Worm (Caenorhabditis elegans): ENCODE data around the gene icd-1.

The icd-1 gene

DNA sequence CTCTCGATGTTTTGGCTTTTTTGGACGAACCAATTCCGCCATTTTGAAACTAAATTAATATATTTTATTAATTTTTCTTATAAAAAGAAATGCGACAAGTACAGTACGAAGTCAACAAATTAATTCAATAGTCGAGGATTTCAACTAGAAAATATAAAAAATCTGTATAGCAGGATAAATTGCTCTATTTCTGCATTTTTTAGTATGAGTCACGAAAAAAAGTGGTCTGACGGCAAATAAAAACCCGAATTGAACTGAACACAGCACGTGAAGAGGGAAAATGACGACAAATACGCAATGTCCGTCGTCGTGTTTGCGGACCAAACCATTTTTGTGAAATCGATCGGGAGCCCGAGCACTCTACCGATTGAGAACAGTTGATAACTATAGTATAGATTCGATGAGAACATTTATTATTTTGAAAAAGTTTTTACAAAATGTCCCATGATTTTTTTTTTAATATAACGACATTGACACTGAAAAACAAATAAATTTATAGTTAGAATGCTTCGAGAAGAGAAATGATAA, 20.9 kb upstream of the icd-1 start, which contains the start of gene epg-5 (continued):
- TF ChIP-seq unc-30 (tag; optimal IDR thresholded peaks at IDR 0.05) (no peak), C34B4.2 (tag; optimal IDR thresholded peaks at IDR 0.05) (no peak), sptf-1 (tag; optimal IDR thresholded peaks at IDR 0.05) (no peak), ces-1 (GFP tag; optimal IDR thresholded peaks at IDR 0.05) (no peak), lin-35 (GFP tag; optimal IDR thresholded peaks at IDR 0.05) (peak; percentile 57 to 60), elt-3 (tag; optimal IDR thresholded peaks at IDR 0.05) (no peak), rnt-1 (tag; optimal IDR thresholded peaks at IDR 0.05) (peak; percentile 31), C16A3.4 (tag; optimal IDR thresholded peaks at IDR 0.05) (peak; percentile 6), snpc-4 (tag; optimal IDR thresholded peaks at IDR 0.05) (no peak), nhr-11 (tag; optimal IDR thresholded peaks at IDR 0.05) (no peak), isw-1 (GFP tag; IDR thresholded peaks at IDR 0.05) (no peak), dpl-1 (GFP tag; optimal IDR thresholded peaks at IDR 0.05) (peak in 2 of 3 experiments; percentile 46 to 54), snu-23 (GFP tag; optimal IDR thresholded peaks at IDR 0.05) (peak; percentile 49), skn-1 (tag; optimal IDR thresholded peaks at IDR 0.05) (no peak), ceh-82 (tag; optimal IDR thresholded peaks at IDR 0.05) (peak in 1 of 3 experiments; percentile 14), fkh-10 (GFP tag; optimal IDR thresholded peaks at IDR 0.05) (no peak), C04F5.9 (tag; optimal IDR thresholded peaks at IDR 0.05) (no peak), efl-1 (optimal IDR thresholded peaks at IDR 0.05) (peak; percentile 42 to 54), efl-1 (GFP tag; optimal IDR thresholded peaks at IDR 0.05 in 1 of 2) (peak; percentile 53 to 80), nhr-77 (tag; optimal IDR thresholded peaks at IDR 0.05) (no peak), egl-27 (tag; optimal IDR thresholded peaks at IDR 0.05) (no peak), aha-1 (tag; optimal IDR thresholded peaks at IDR 0.05) (no peak), fkh-8 (tag; optimal IDR thresholded peaks at IDR 0.05) (no peak), nhr-47 (tag; optimal IDR thresholded peaks at IDR 0.05) (peak; percentile 8), efl-3 (GFP tag; optimal IDR thresholded peaks at IDR 0.05) (no peak), egl-13 (tag; optimal IDR thresholded peaks at IDR 0.05) (no peak), mef-2 (tag; optimal IDR thresholded peaks at IDR 0.05) (no peak), unc-98 (GFP tag; IDR thresholded peaks at IDR 0.05) (no peak), nhr-237 (tag; optimal IDR thresholded peaks at IDR 0.05) (no peak), mdl-1 (tag; optimal IDR thresholded peaks at IDR 0.05) (peak in 1 of 2 experiments; percentile 75), mab-9 (GFP tag; IDR thresholded peaks at IDR 0.05) (no peak), zip-4 (GFP tag; optimal IDR thresholded peaks at IDR 0.05) (no peak)

ce11 chrII:6608626-6609025, 20.2 kb upstream of the icd-1 start:
- TF ChIP-seq snpc-4 (tag; optimal IDR thresholded peaks at IDR 0.05) (no peak), mef-2 (tag; optimal IDR thresholded peaks at IDR 0.05) (no peak), lir-3 (tag; optimal IDR thresholded peaks at IDR 0.05; ENCODE audit: poor library complexity) (no peak), dsc-1 (tag; optimal IDR thresholded peaks at IDR 0.05) (no peak), pqm-1 (tag; optimal IDR thresholded peaks at IDR 0.05) (no peak), ceh-63 (GFP tag; optimal IDR thresholded peaks at IDR 0.05) (no peak), nhr-12 (tag; optimal IDR thresholded peaks at IDR 0.05) (no peak), tlp-1 (tag; optimal IDR thresholded peaks at IDR 0.05) (no peak), fkh-8 (tag; optimal IDR thresholded peaks at IDR 0.05) (no peak), nhr-84 (tag; optimal IDR thresholded peaks at IDR 0.05) (no peak), C04F5.9 (tag; optimal IDR thresholded peaks at IDR 0.05) (no peak), sox-4 (tag; optimal IDR thresholded peaks at IDR 0.05) (no peak), ceh-82 (tag; optimal IDR thresholded peaks at IDR 0.05) (no peak), lin-15B (tag; optimal IDR thresholded peaks at IDR 0.05) (no peak), lin-35 (GFP tag; optimal IDR thresholded peaks at IDR 0.05) (no peak), nhr-19 (GFP tag; conservative IDR thresholded peaks at IDR 0.05) (no peak), ztf-11 (tag; optimal IDR thresholded peaks at IDR 0.05) (no peak)

All from whole organism, L1 larva.